Worm (Caenorhabditis elegans): ENCODE data around the gene crn-4.

crn-4 gene

DNA sequence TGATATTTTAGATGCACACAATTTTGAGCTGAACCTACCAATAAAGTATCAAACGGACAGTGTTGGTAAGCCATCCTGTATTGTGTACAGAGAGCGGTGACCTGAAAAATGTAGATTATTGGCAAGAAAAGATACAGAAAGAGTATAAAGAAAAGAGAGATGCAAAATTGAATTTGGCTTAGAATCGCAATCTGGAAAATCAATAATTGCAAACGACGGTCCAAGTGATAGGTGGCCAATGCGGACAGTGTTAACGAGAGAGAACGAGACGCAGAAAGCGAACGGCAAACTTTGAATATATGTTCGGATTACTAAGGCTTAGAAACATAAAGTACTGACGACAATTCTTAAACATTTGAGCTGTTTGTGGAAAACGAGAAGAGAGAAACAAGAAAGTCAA lies at the start of gene crn-4:
TSS of gene crn-4 (minus strand) at position 101 of the 400 bp plus-strand sequence.
- TF ChIP-seq nhr-43 (tag; optimal IDR thresholded peaks at IDR 0.05; ENCODE audit: poor library complexity, severe bottlenecking), result no peak

DNA sequence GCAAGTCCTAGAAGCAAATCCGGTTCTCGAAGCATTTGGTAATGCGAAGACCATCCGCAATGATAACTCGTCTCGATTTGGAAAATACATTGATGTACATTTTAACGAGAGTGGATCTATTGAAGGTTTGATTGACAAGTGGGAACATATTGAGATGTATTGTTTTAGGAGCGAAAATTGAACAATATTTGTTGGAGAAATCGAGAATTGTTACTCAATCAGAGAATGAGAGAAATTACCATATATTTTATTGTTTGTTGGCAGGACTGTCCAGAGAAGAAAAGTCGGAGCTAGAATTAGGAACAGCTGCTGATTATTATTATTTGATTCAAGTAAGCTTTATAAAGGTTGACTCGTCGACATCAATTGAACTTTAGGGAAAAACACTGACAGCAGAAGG lies 46.6 kb upstream of the crn-4 start:
- TF ChIP-seq ceh-16 (tag; optimal IDR thresholded peaks at IDR 0.05), result no peak
- TF ChIP-seq pqm-1 (tag; optimal IDR thresholded peaks at IDR 0.05), result no peak
- no peak for TF ChIP-seq nhr-25 (tag; optimal IDR thresholded peaks at IDR 0.05)
- no peak for TF ChIP-seq ceh-28 (tag; optimal IDR thresholded peaks at IDR 0.05)
- TF ChIP-seq elt-2 (tag; optimal IDR thresholded peaks at IDR 0.05), result no peak
- no peak for TF ChIP-seq egl-27 (tag; optimal IDR thresholded peaks at IDR 0.05)
- no peak for TF ChIP-seq daf-12 (tag; optimal IDR thresholded peaks at IDR 0.05)
- no peak for TF ChIP-seq zag-1 (tag; optimal IDR thresholded peaks at IDR 0.05)
- no peak for TF ChIP-seq ceh-82 (tag; optimal IDR thresholded peaks at IDR 0.05)
- TF ChIP-seq mml-1 (tag; optimal IDR thresholded peaks at IDR 0.05), result no peak
- no peak for TF ChIP-seq nfya-1 (tag; optimal IDR thresholded peaks at IDR 0.05; ENCODE audit: insufficient read depth)
- TF ChIP-seq jun-1 (tag; optimal IDR thresholded peaks at IDR 0.05), result no peak
- TF ChIP-seq nhr-237 (tag; optimal IDR thresholded peaks at IDR 0.05), result no peak

DNA sequence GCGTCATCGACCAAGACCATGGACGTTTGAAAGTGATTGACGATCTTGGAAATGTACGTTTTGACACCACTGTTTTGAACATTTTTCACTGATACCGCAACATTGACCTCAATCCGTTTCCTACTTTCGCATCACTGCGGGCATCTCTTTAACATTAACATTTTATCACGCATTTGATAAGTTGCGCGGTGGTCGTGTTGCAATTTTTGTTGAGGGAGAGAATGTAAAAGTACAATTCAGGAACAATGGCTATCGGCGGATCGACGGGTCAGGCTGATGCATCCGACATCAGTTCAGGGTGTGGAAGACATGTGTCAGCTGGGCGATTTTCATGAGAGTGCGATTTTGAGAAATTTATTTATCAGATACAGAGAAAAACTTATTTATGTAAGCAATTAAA lies 45.4 kb upstream of the crn-4 start:
- no peak for TF ChIP-seq nhr-28 (tag; optimal IDR thresholded peaks at IDR 0.05)
- peak; percentile 80 for TF ChIP-seq nhr-23 (tag; optimal IDR thresholded peaks at IDR 0.05)
- TF ChIP-seq skn-1 (tag; optimal IDR thresholded peaks at IDR 0.05), result no peak
- TF ChIP-seq egl-5 (tag; optimal IDR thresholded peaks at IDR 0.05), result no peak
- no peak for TF ChIP-seq mml-1 (tag; optimal IDR thresholded peaks at IDR 0.05)

DNA sequence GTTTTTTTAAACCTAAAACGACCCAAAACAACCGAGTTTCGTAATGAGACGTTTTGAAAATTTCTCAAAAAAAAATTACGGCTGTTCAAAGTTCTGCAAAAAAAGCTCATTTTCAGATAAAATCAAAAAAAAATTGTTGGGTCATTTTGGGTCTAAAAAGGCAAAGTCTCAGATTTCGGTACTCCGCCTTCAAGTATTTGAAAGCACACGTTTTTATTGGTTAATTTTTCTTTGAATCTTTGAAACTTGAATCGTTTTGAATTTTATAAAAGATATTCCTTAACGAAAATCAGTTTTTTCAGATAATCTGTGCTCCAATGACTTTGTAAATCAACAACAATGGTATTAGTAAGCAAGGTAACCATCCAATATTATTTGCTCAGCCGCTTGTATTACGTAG lies 44.9 kb upstream of the crn-4 start, which contains the start of gene hum-6:
TSS of gene hum-6 (plus strand) at position 301 of the 400 bp plus-strand sequence.
- TF ChIP-seq jun-1 (tag; optimal IDR thresholded peaks at IDR 0.05) (no peak), nhr-237 (tag; optimal IDR thresholded peaks at IDR 0.05) (no peak)

DNA sequence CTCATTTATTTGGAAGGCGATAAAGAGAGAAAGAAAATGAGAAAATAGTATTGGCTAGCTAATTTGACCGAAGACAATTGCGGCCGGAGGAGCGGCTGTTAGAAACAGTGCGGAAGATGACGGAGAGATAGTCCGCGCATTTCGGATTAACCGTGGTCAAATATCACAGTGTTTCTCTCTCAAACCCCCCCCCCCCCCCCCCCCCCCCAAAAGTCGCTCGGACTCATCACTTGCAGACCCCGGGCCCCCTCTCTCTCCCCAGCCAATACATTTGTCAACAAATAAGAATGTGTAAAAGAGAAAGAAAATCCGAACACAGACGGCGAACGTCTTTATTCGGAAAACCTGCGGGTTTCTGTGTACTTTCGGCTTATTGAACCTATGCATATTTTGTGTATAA lies 43.9 kb upstream of the crn-4 start:
- TF ChIP-seq elt-1 (tag; optimal IDR thresholded peaks at IDR 0.05) (no peak), elt-2 (tag; optimal IDR thresholded peaks at IDR 0.05) (no peak), mml-1 (tag; optimal IDR thresholded peaks at IDR 0.05) (no peak), nhr-77 (tag; optimal IDR thresholded peaks at IDR 0.05) (no peak), nfya-1 (tag; optimal IDR thresholded peaks at IDR 0.05; ENCODE audit: insufficient read depth) (no peak), nhr-23 (tag; optimal IDR thresholded peaks at IDR 0.05) (no peak), ceh-28 (tag; optimal IDR thresholded peaks at IDR 0.05) (no peak), fos-1 (tag; optimal IDR thresholded peaks at IDR 0.05) (no peak), ama-1 (optimal IDR thresholded peaks at IDR 0.05) (no peak), nhr-25 (tag; optimal IDR thresholded peaks at IDR 0.05) (no peak), lin-15B (tag; optimal IDR thresholded peaks at IDR 0.05) (no peak)

DNA sequence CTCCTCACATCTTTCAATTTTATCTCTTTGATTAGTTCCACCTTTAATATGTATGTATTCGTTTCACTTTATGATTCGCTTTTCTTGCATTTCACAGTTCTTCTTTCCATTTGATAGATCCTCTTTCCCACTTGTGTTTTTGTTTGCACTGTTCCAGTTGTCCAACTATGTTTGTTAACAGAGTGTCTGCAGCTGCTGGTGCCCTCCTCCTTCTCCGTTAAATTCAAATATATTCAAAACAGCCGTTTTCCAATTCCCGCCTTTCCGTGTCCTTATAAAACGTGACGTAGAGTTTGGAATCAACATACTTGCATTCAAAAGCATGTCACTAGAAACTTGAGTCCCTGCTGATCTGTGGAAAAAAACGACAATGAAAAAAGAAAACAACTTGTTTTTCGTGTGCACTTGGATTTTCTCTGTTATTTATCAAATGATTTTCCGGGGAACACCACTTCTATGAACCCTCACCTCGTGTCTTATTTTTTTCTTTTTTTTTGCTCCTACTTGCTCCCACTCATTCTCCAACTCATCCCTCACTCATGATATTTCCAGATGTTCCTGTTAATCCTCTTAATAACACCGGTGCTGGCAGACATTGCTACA lies 36.4 kb upstream of the crn-4 start, which contains the start of gene T10H10.2:
TSS of gene T10H10.2 (plus strand) at position 553 of the 603 bp plus-strand sequence.
- TF ChIP-seq R02D3.7 (tag; optimal IDR thresholded peaks at IDR 0.05) (no peak), nhr-43 (tag; optimal IDR thresholded peaks at IDR 0.05; ENCODE audit: poor library complexity, severe bottlenecking) (no peak), lsy-12 (tag; optimal IDR thresholded peaks at IDR 0.05) (no peak), skn-1 (tag; optimal IDR thresholded peaks at IDR 0.05) (no peak), nhr-23 (tag; optimal IDR thresholded peaks at IDR 0.05) (no peak), elt-3 (tag; optimal IDR thresholded peaks at IDR 0.05) (no peak), egl-27 (tag; optimal IDR thresholded peaks at IDR 0.05) (no peak)

DNA sequence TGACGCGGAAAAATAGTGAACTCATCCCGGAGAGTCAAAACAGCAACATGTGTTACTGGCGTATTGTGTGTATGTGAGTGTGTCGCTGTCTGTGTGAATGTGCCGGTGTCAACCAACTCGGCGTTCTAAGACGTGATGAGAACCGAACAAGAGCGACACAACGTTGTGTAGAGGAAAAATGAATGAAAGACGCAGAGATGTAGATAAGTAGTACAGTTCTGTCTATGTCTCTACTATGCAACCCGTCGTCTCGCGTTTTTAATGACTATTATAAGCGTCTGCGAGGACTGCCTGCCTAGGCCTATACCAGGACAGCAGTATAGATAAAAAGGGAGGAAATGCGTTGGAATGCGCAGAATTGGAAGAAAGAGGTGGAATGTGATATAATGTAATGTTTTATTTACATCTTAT lies 30.1 kb upstream of the crn-4 start:
- TF ChIP-seq unc-62 (GFP tag; optimal IDR thresholded peaks at IDR 0.05) (no peak), elt-2 (tag; optimal IDR thresholded peaks at IDR 0.05) (peak; percentile 74), sea-2 (GFP tag; optimal IDR thresholded peaks at IDR 0.05) (no peak), pha-4 (tag; optimal IDR thresholded peaks at IDR 0.05) (peak; percentile 76), nhr-23 (tag; optimal IDR thresholded peaks at IDR 0.05) (peak; percentile 34), snpc-4 (tag; optimal IDR thresholded peaks at IDR 0.05) (peak; percentile 29), nfya-1 (tag; optimal IDR thresholded peaks at IDR 0.05; ENCODE audit: insufficient read depth) (peak; percentile 20), nhr-25 (tag; optimal IDR thresholded peaks at IDR 0.05) (peak; percentile 50), hmg-11 (tag; optimal IDR thresholded peaks at IDR 0.05) (peak; percentile 42), skn-1 (tag; optimal IDR thresholded peaks at IDR 0.05) (peak; percentile 11), pqm-1 (tag; optimal IDR thresholded peaks at IDR 0.05) (peak; percentile 53), egl-5 (tag; optimal IDR thresholded peaks at IDR 0.05) (peak; percentile 81), R02D3.7 (tag; optimal IDR thresholded peaks at IDR 0.05) (no peak), egl-27 (tag; optimal IDR thresholded peaks at IDR 0.05) (peak; percentile 2)
